Fruit fly (Drosophila melanogaster) whole organism, embryonic: ENCODE data around the gene Tim17a2.
A peak's percentile ranks its signal among the peaks of the same experiment; 100 is the strongest.

Experiments used
- ATbp ChIP-seq: fragments of 200-800 bp; sonication (Bioruptor generic); optimal IDR thresholded peaks from 2 replicates; lab custom pipeline; 2017; ENCODE audit warnings: missing biosample characterization, mild to moderate bottlenecking, missing genetic modification characterization, missing genetic modification reagents
- Abd-B ChIP-seq: fragments of 200-800 bp; sonication (Bioruptor generic); optimal IDR thresholded peaks from 2 replicates; lab custom pipeline; 2018; ENCODE audit warnings: missing biosample characterization, mild to moderate bottlenecking, missing genetic modification characterization, moderate library complexity
- Bteb2 ChIP-seq: fragments of 200-800 bp; sonication (Bioruptor generic); optimal IDR thresholded peaks from 2 replicates; lab custom pipeline; 2016; ENCODE audit warnings: missing biosample characterization, missing genetic modification characterization
- C15 ChIP-seq: fragments of 200-800 bp; sonication (Bioruptor generic); IDR thresholded peaks from 3 replicates; pipeline ENCODE4 v1.3.6; 2022; ENCODE audit warnings: missing biosample characterization, missing genetic modification characterization
- CG10462 ChIP-seq: fragments of 200-800 bp; sonication (Bioruptor generic); optimal IDR thresholded peaks from 2 replicates; lab custom pipeline; 2016; ENCODE audit warnings: missing biosample characterization, missing genetic modification characterization
- CG11456 ChIP-seq: fragments of 200-800 bp; sonication (Bioruptor generic); IDR thresholded peaks from 3 replicates; pipeline ENCODE4 v1.3.6; 2022; ENCODE audit warnings: missing biosample characterization, missing genetic modification characterization
- CG12236 ChIP-seq: fragments of 200-800 bp; sonication (Bioruptor generic); optimal IDR thresholded peaks from 2 replicates; lab custom pipeline; 2016; ENCODE audit warnings: missing biosample characterization, missing genetic modification characterization
- CG12769 ChIP-seq: fragments of 200-800 bp; sonication (Bioruptor generic); optimal IDR thresholded peaks from 2 replicates; lab custom pipeline; 2019; ENCODE audit warnings: missing biosample characterization, mild to moderate bottlenecking, missing genetic modification characterization, moderate library complexity
- CG1529 ChIP-seq: fragments of 200-800 bp; sonication (Bioruptor generic); optimal IDR thresholded peaks from 3 replicates; lab custom pipeline; 2018; ENCODE audit warnings: missing biosample characterization, missing genetic modification characterization
- CG17568 ChIP-seq: fragments of 200-800 bp; sonication (Bioruptor generic); optimal IDR thresholded peaks from 2 replicates; lab custom pipeline; 2018; ENCODE audit warnings: missing biosample characterization, mild to moderate bottlenecking, missing genetic modification characterization, moderate library complexity
- CG2678 ChIP-seq: fragments of 200-800 bp; sonication (Bioruptor generic); optimal IDR thresholded peaks from 3 replicates; lab custom pipeline; 2019; ENCODE audit warnings: missing biosample characterization, mild to moderate bottlenecking, missing genetic modification characterization, moderate library complexity
- CG32532 ChIP-seq: fragments of 200-800 bp; sonication (Bioruptor generic); IDR thresholded peaks from 2 replicates; pipeline ENCODE4 v1.3.6; 2022; ENCODE audit warnings: missing biosample characterization, missing genetic modification characterization
- CG33557 ChIP-seq: fragments of 200-800 bp; sonication (Bioruptor generic); optimal IDR thresholded peaks from 2 replicates; lab custom pipeline; 2019; ENCODE audit warnings: missing biosample characterization, mild to moderate bottlenecking, missing genetic modification characterization, moderate library complexity
- CG34422 ChIP-seq: fragments of 200-800 bp; sonication (Bioruptor generic); IDR thresholded peaks from 3 replicates; pipeline ENCODE4 v1.3.6; 2022; ENCODE audit warnings: missing biosample characterization, missing genetic modification characterization
- CG6791 ChIP-seq: fragments of 200-800 bp; sonication (Bioruptor generic); IDR thresholded peaks from 3 replicates; pipeline ENCODE4 v1.3.6; 2022; ENCODE audit warnings: missing biosample characterization, missing genetic modification characterization; ENCODE audit not compliant: partially characterized antibody
- CG8290 ChIP-seq, 3 experiments: fragments of 200-800 bp; sonication (Bioruptor generic); optimal IDR thresholded peaks; 2 replicates each; lab custom pipeline; 2016 to 2019; ENCODE audit warnings: missing biosample characterization in 3 of 3, missing genetic modification characterization in 3 of 3, mild to moderate bottlenecking in 2 of 3, moderate library complexity in 1 of 3
- CTCF ChIP-seq: fragments of 200-800 bp; sonication (Bioruptor generic); optimal IDR thresholded peaks from 2 replicates; lab custom pipeline; 2017; ENCODE audit warnings: missing biosample characterization, mild to moderate bottlenecking, missing genetic modification characterization, moderate library complexity
- Chrac-16 ChIP-seq: fragments of 200-800 bp; sonication (Bioruptor generic); optimal IDR thresholded peaks from 3 replicates; lab custom pipeline; 2016; ENCODE audit warnings: missing biosample characterization, missing genetic modification characterization
- Dad ChIP-seq: fragments of 200-800 bp; sonication (Bioruptor generic); optimal IDR thresholded peaks from 3 replicates; lab custom pipeline; 2016; ENCODE audit warnings: missing biosample characterization, missing genetic modification characterization
- Dfd ChIP-seq, 2 experiments: fragments of >200 bp; optimal IDR thresholded peaks; 2 replicates each; lab custom pipeline; 2017; ENCODE audit warnings: missing biosample characterization in 2 of 2, missing genetic modification characterization in 2 of 2
- Drgx ChIP-seq: fragments of 200-800 bp; sonication (Bioruptor generic); IDR thresholded peaks from 2 replicates; pipeline ENCODE4 v1.3.6; 2022; ENCODE audit warnings: missing biosample characterization, missing genetic modification characterization
- E2f1 ChIP-seq: fragments of 200-800 bp; sonication (Bioruptor generic); IDR thresholded peaks from 2 replicates; pipeline ENCODE4 v1.3.6; 2022; ENCODE audit warnings: missing biosample characterization, missing genetic modification characterization
- Ets97D ChIP-seq: fragments of 200-800 bp; sonication (Bioruptor generic); optimal IDR thresholded peaks from 3 replicates; lab custom pipeline; 2016; ENCODE audit warnings: missing biosample characterization, missing genetic modification characterization
- Gug ChIP-seq: fragments of 200-800 bp; sonication (Bioruptor generic); IDR thresholded peaks from 4 replicates; pipeline ENCODE4 v1.3.6; 2022; ENCODE audit warnings: missing biosample characterization, missing genetic modification characterization
- HLH3B ChIP-seq: fragments of 200-800 bp; sonication (Bioruptor generic); IDR thresholded peaks from 2 replicates; pipeline ENCODE4 v1.3.6; 2022; ENCODE audit warnings: missing biosample characterization, missing genetic modification characterization
- Hsf ChIP-seq: fragments of 200-800 bp; sonication (Bioruptor generic); optimal IDR thresholded peaks from 3 replicates; lab custom pipeline; 2016; ENCODE audit warnings: missing biosample characterization, missing genetic modification characterization
- Mad ChIP-seq: fragments of 200-800 bp; sonication (Bioruptor generic); optimal IDR thresholded peaks from 2 replicates; lab custom pipeline; 2016; ENCODE audit warnings: missing biosample characterization, missing genetic modification characterization
- Max ChIP-seq: fragments of 200-800 bp; sonication (Bioruptor generic); optimal IDR thresholded peaks from 2 replicates; lab custom pipeline; 2016; ENCODE audit warnings: missing biosample characterization, mild to moderate bottlenecking, missing genetic modification characterization
- Med ChIP-seq: fragments of 200-800 bp; sonication (Bioruptor generic); peaks from one replicate; lab custom pipeline; 2016; ENCODE audit warnings: missing biosample characterization, missing genetic modification characterization, mild to moderate bottlenecking, inconsistent platforms, moderate library complexity
- Mes4 ChIP-seq: fragments of 200-800 bp; sonication (Bioruptor generic); optimal IDR thresholded peaks from 2 replicates; lab custom pipeline; 2016; ENCODE audit warnings: missing biosample characterization, missing genetic modification characterization
- Sox102F ChIP-seq: fragments of 200-800 bp; sonication (Bioruptor generic); optimal IDR thresholded peaks from 2 replicates; lab custom pipeline; 2018; ENCODE audit warnings: missing biosample characterization, mild to moderate bottlenecking, missing genetic modification characterization, moderate library complexity
- Sry-δ ChIP-seq: fragments of 200-800 bp; sonication (Bioruptor generic); optimal IDR thresholded peaks from 2 replicates; lab custom pipeline; 2016; ENCODE audit warnings: missing biosample characterization, missing genetic modification characterization
- Ssrp ChIP-seq: fragments of 200-800 bp; sonication (Bioruptor generic); optimal IDR thresholded peaks from 2 replicates; lab custom pipeline; 2018; ENCODE audit warnings: missing biosample characterization, mild to moderate bottlenecking, missing genetic modification characterization, moderate library complexity
- bbx ChIP-seq: fragments of 200-800 bp; sonication (Bioruptor generic); IDR thresholded peaks from 2 replicates; pipeline ENCODE4 v1.3.6; 2022; ENCODE audit warnings: missing biosample characterization, missing genetic modification characterization; ENCODE audit not compliant: partially characterized antibody
- cwo ChIP-seq: fragments of 200-800 bp; sonication (Bioruptor generic); optimal IDR thresholded peaks from 3 replicates; lab custom pipeline; 2017; ENCODE audit warnings: missing biosample characterization, missing genetic modification characterization, mild to moderate bottlenecking, moderate library complexity, missing genetic modification reagents
- disco-r ChIP-seq: fragments of 200-800 bp; sonication (Bioruptor generic); optimal IDR thresholded peaks from 2 replicates; lab custom pipeline; 2016; ENCODE audit warnings: missing biosample characterization, missing genetic modification characterization
- emc ChIP-seq: fragments of 200-800 bp; sonication (Bioruptor generic); optimal IDR thresholded peaks from 2 replicates; lab custom pipeline; 2016; ENCODE audit warnings: missing biosample characterization, missing genetic modification characterization
- ems ChIP-seq: fragments of 200-800 bp; sonication (Bioruptor generic); optimal IDR thresholded peaks from 3 replicates; lab custom pipeline; 2016; ENCODE audit warnings: missing biosample characterization, missing genetic modification characterization
- h ChIP-seq: fragments of >200 bp; optimal IDR thresholded peaks from 2 replicates; lab custom pipeline; 2017
- jumu ChIP-seq: fragments of 200-800 bp; sonication (Bioruptor generic); optimal IDR thresholded peaks from 3 replicates; lab custom pipeline; 2016; ENCODE audit warnings: missing biosample characterization, missing genetic modification characterization
- kay ChIP-seq: fragments of 200-800 bp; sonication (Bioruptor generic); optimal IDR thresholded peaks from 2 replicates; lab custom pipeline; 2016; ENCODE audit warnings: missing biosample characterization, missing genetic modification characterization
- lbe ChIP-seq: fragments of 200-800 bp; sonication (Bioruptor generic); optimal IDR thresholded peaks from 2 replicates; lab custom pipeline; 2016; ENCODE audit warnings: missing biosample characterization, mild to moderate bottlenecking, missing genetic modification characterization
- luna ChIP-seq: fragments of 200-800 bp; sonication (Bioruptor generic); optimal IDR thresholded peaks from 2 replicates; lab custom pipeline; 2016; ENCODE audit warnings: missing biosample characterization, missing genetic modification characterization
- maf-S ChIP-seq: fragments of 200-800 bp; sonication (Bioruptor generic); optimal IDR thresholded peaks from 2 replicates; lab custom pipeline; 2016; ENCODE audit warnings: missing biosample characterization, missing genetic modification characterization
- pfk ChIP-seq: fragments of 200-800 bp; sonication (Bioruptor generic); optimal IDR thresholded peaks from 2 replicates; lab custom pipeline; 2018; ENCODE audit warnings: missing biosample characterization, mild to moderate bottlenecking, missing genetic modification characterization, moderate library complexity
- pnt ChIP-seq: fragments of 200-800 bp; sonication (Bioruptor generic); optimal IDR thresholded peaks from 3 replicates; lab custom pipeline; 2016; ENCODE audit warnings: missing biosample characterization, missing genetic modification characterization
- pum ChIP-seq: fragments of 200-800 bp; sonication (Bioruptor generic); optimal IDR thresholded peaks from 2 replicates; lab custom pipeline; 2016; ENCODE audit warnings: missing biosample characterization, missing genetic modification characterization
- sens-2 ChIP-seq: fragments of 200-800 bp; sonication (Bioruptor generic); IDR thresholded peaks from 2 replicates; pipeline ENCODE4 v1.3.6; 2022; ENCODE audit warnings: missing biosample characterization, missing genetic modification characterization
- tin ChIP-seq: fragments of 200-800 bp; sonication (Bioruptor generic); optimal IDR thresholded peaks from 3 replicates; lab custom pipeline; 2016; ENCODE audit warnings: missing biosample characterization, missing genetic modification characterization
- twi ChIP-seq: fragments of 200-800 bp; optimal IDR thresholded peaks from 2 replicates; lab custom pipeline; 2019; ENCODE audit warnings: missing biosample characterization, mild to moderate bottlenecking, missing genetic modification characterization, moderate library complexity

The Tim17a2 gene

DNA sequence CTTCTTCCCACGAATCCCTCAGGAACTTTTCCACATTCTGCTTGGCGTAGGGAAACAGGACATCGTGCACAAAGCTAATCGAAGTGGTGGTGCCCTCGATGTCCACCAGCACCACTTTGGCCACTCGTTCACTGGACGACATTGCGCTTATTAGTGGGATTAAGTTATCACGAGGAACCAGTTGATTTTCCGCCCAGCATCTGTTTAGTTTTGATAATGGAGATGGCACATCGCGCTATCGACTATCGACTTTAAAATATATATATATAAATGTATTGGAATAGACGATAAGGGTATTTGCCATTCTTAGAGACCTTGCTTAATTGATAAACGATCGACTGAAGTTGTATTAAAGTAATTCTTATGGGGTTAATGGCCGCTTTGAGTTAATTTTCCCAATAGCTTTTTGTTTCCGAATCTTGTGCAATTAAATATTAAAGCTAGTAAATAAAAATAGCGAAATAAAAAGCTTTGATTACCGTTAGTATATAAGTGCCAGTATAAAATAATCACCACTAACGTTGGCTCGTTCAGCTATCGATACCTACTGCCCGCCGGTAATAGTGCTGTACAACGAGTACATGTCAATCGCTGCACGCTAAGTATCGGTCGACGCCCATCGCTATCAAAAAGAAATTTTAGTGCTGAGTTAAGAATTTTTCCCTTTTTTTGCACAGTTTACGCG lies 5.9 kb downstream of the Tim17a2 start, which contains the start of the genes Enoph and Hph (continued):
- no peak for TF ChIP-seq h (lab: Kevin White, UChicago)
- TF ChIP-seq Dfd (GFP tag; optimal IDR thresholded peaks at IDR 0.05; lab: Kevin White, UChicago), result no peak
- no peak for TF ChIP-seq ATbp (GFP tag; lab: Kevin White, UChicago)
- TF ChIP-seq Dad (GFP tag; lab: Kevin White, UChicago), result peak; percentile 31
- TF ChIP-seq CG10462, result peak; percentile 66
- peak; percentile 80 for TF ChIP-seq CG6791 (GFP tag; lab: Robert Waterston, UW)
- peak; percentile 6 for TF ChIP-seq CTCF
- TF ChIP-seq sens-2 (GFP tag; lab: Robert Waterston, UW), result no peak
- TF ChIP-seq Bteb2 (GFP tag; lab: Kevin White, UChicago), result peak; percentile 20
- TF ChIP-seq disco-r, result no peak
- TF ChIP-seq Max, result peak; percentile 66
- TF ChIP-seq luna (GFP tag; lab: Kevin White, UChicago), result no peak
- TF ChIP-seq Med (GFP tag; lab: Kevin White, UChicago), result peak; percentile 88
- peak; percentile 45 for TF ChIP-seq twi (tag; lab: Kevin White, UChicago)
- TF ChIP-seq Sry-δ (GFP tag; lab: Kevin White, UChicago), result peak; percentile 97
- TF ChIP-seq CG1529, result peak; percentile 1
- peak; percentile 83 for TF ChIP-seq bbx (GFP tag; lab: Robert Waterston, UW)
- TF ChIP-seq pfk (GFP tag; lab: Kevin White, UChicago), result no peak
- peak; percentile 11 for TF ChIP-seq CG12769 (tag; lab: Kevin White, UChicago)
- peak; percentile 34 for TF ChIP-seq kay
- TF ChIP-seq Ssrp (tag; lab: Kevin White, UChicago), result peak; percentile 41
- TF ChIP-seq CG32532 (GFP tag; lab: Robert Waterston, UW), result peak; percentile 65
- TF ChIP-seq C15, result 0 out of 3 replicates have a peak, but pooled peaks have one; percentile 17
- no peak for TF ChIP-seq emc (GFP tag; lab: Kevin White, UChicago)
- peak; percentile 79 for TF ChIP-seq Abd-B (GFP tag; lab: Kevin White, UChicago)
- TF ChIP-seq HLH3B, result peak; percentile 48; the same call in 1 of the 2 replicates
- peak; percentile 79 for TF ChIP-seq CG2678
- TF ChIP-seq CG12236 (GFP tag; lab: Kevin White, UChicago), result no peak
- peak; percentile 53; the same call in 1 of the 2 replicates for TF ChIP-seq Drgx (GFP tag; lab: Robert Waterston, UW)
- TF ChIP-seq CG8290 (GFP tag; optimal IDR thresholded peaks at IDR 0.05; lab: Kevin White, UChicago), result peak; percentile 19
- peak in 1 of 2 experiments; percentile 43 for TF ChIP-seq CG8290 (tag; optimal IDR thresholded peaks at IDR 0.05; lab: Kevin White, UChicago)
- TF ChIP-seq cwo (GFP tag; lab: Kevin White, UChicago), result peak; percentile 52
- TF ChIP-seq Chrac-16 (GFP tag; lab: Kevin White, UChicago), result peak; percentile 64
- TF ChIP-seq Mes4 (GFP tag; lab: Kevin White, UChicago), result peak; percentile 15
- peak; percentile 52; the same call in 2 of the 3 replicates for TF ChIP-seq CG34422 (GFP tag; lab: Robert Waterston, UW)
- TF ChIP-seq CG17568 (GFP tag; lab: Kevin White, UChicago), result no peak
- TF ChIP-seq maf-S (GFP tag; lab: Kevin White, UChicago), result peak; percentile 30
- peak; percentile 62 for TF ChIP-seq jumu (GFP tag; lab: Kevin White, UChicago)
- peak; percentile 50 for TF ChIP-seq CG33557 (GFP tag; lab: Kevin White, UChicago)
- TF ChIP-seq Ets97D, result peak; percentile 62
- TF ChIP-seq ems (GFP tag; lab: Kevin White, UChicago), result peak; percentile 38
- TF ChIP-seq Sox102F, result peak; percentile 63
- peak; percentile 44 for TF ChIP-seq lbe
- TF ChIP-seq tin (GFP tag; lab: Kevin White, UChicago), result peak; percentile 69
- TF ChIP-seq E2f1 (GFP tag; lab: Robert Waterston, UW), result 0 out of 2 replicates have a peak, but pooled peaks have one; percentile 43
- TF ChIP-seq pum (GFP tag; lab: Kevin White, UChicago), result peak; percentile 34
- TF ChIP-seq Hsf (GFP tag; lab: Kevin White, UChicago), result peak; percentile 48
- peak; percentile 29 for TF ChIP-seq Mad (GFP tag; lab: Kevin White, UChicago)
- TF ChIP-seq CG11456 (GFP tag; lab: Robert Waterston, UW), result peak; percentile 63; the same call in 1 of the 3 replicates
- peak; percentile 52; the same call in 1 of the 4 replicates for TF ChIP-seq Gug
- TF ChIP-seq pnt (GFP tag; lab: Kevin White, UChicago), result peak; percentile 6
